In genomic region chrX:8481462-8481861, dm6 we compare ENCODE assay signal across 2 fruit fly cellular contexts.
A peak's percentile ranks its signal among the peaks of the same experiment; 100 is the strongest.
TF ChIP-seq lines count a peak whose summit lies in the region.

TSS of gene Cp38 (plus strand) at chrX:8481837.

- no peak for TF ChIP-seq CTCF in whole organism, embryonic (GFP tag; optimal IDR thresholded peaks at IDR 0.05; lab: Kevin White, UChicago)

TF ChIP-seq in whole organism, adult, 20 proteins besides CTCF, POLR2A, EP300 and RAD21:
- TF ChIP-seq cnc (optimal IDR thresholded peaks at IDR 0.05; lab: Kevin White, UChicago), result no peak
- TF ChIP-seq bab1 (GFP tag; optimal IDR thresholded peaks at IDR 0.05; lab: Kevin White, UChicago), result peak; percentile 95
- TF ChIP-seq CG12768 (GFP tag; optimal IDR thresholded peaks at IDR 0.05; lab: Kevin White, UChicago), result no peak
- TF ChIP-seq CG11617 (GFP tag; optimal IDR thresholded peaks at IDR 0.05; lab: Kevin White, UChicago), result no peak
- TF ChIP-seq tj (GFP tag; optimal IDR thresholded peaks at IDR 0.05; lab: Kevin White, UChicago), result peak; percentile 8

TF ChIP-seq in whole organism, embryonic, 481 proteins besides CTCF, POLR2A, EP300 and RAD21:
- no peak for TF ChIP-seq Atf3 (GFP tag; optimal IDR thresholded peaks at IDR 0.05; lab: Kevin White, UChicago)
- TF ChIP-seq CG14667 (GFP tag; IDR thresholded peaks at IDR 0.05; lab: Robert Waterston, UW), result 0 out of 2 replicates have a peak, but pooled peaks have one; percentile 5
